Worm (Caenorhabditis elegans) whole organism, early embryonic: ENCODE results near the gene K12B6.9.

Experiments
- F13C5.2 ChIP-seq: sonication (generic microtip); optimal IDR thresholded peaks from 2 replicates; lab custom pipeline; 2017; ENCODE audit warnings: mild to moderate bottlenecking, missing genetic modification characterization, inconsistent platforms, missing compliant biosample characterization
- aly-1 ChIP-seq: sonication (generic microtip); optimal IDR thresholded peaks from 2 replicates; lab custom pipeline; 2016; ENCODE audit warnings: missing genetic modification characterization, missing compliant biosample characterization
- ets-7 ChIP-seq: sonication (generic microtip); optimal IDR thresholded peaks from 2 replicates; lab custom pipeline; 2016; ENCODE audit warnings: missing genotype, missing genetic modification characterization, missing compliant biosample characterization
- hmbx-1 ChIP-seq: sonication (generic microtip); optimal IDR thresholded peaks from 2 replicates; lab custom pipeline; 2016; ENCODE audit warnings: mild to moderate bottlenecking, missing genetic modification characterization, missing compliant biosample characterization
- pes-1 ChIP-seq: fragments of 200-800 bp; sonication (Bioruptor generic); IDR thresholded peaks from 2 replicates; pipeline ENCODE4 v1.3.6; 2022; ENCODE audit warnings: missing genetic modification reagents, missing genetic modification characterization, missing compliant biosample characterization

DNA sequence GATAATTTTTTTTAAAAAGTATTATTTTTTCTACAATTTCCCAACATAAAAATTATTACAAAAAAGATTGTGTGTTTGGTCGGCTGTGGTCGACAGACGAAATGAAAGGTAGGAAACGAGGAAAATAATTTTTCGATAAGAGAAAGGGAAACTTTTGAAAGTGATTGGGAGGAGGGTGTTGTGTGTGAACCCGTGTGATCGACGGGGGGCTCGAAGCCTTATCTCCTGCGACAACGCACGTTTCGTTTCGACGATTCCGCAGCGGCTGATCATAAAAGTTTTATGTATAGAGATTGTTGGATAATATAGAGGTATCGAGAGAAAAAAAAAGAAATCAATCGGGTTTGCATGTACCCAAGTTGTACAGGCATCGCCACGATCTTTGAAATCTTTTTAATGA lies 49.2 kb downstream of the K12B6.9 start:
- TF ChIP-seq aly-1 (tag; lab: Kevin White, UChicago) (no peak), pes-1 (GFP tag; lab: Robert Waterston, UW) (no peak), ets-7 (tag; lab: Kevin White, UChicago) (no peak), hmbx-1 (tag; lab: Kevin White, UChicago) (no peak), F13C5.2 (no peak)
